Worm (Caenorhabditis elegans) whole organism, early embryonic: ENCODE data around the gene D1086.2.

Source experiments
- B0310.2 ChIP-seq: sonication (generic microtip); optimal IDR thresholded peaks from 2 replicates; lab custom pipeline; 2016; ENCODE audit warnings: mild to moderate bottlenecking, missing genetic modification characterization, missing compliant biosample characterization
- F13C5.2 ChIP-seq: sonication (generic microtip); optimal IDR thresholded peaks from 2 replicates; lab custom pipeline; 2017; ENCODE audit warnings: mild to moderate bottlenecking, missing genetic modification characterization, inconsistent platforms, missing compliant biosample characterization
- aly-1 ChIP-seq: sonication (generic microtip); optimal IDR thresholded peaks from 2 replicates; lab custom pipeline; 2016; ENCODE audit warnings: missing genetic modification characterization, missing compliant biosample characterization
- ama-1 ChIP-seq: fragments of 150-350 bp; optimal IDR thresholded peaks from 2 replicates; lab custom pipeline; 2014
- ceh-13 ChIP-seq: fragments of 200-800 bp; sonication (Bioruptor generic); optimal IDR thresholded peaks from 2 replicates; lab custom pipeline; 2018; ENCODE audit warnings: mild to moderate bottlenecking, missing genetic modification characterization, missing compliant biosample characterization
- ceh-36 ChIP-seq: sonication (generic microtip); optimal IDR thresholded peaks from 2 replicates; lab custom pipeline; 2016; ENCODE audit warnings: missing genetic modification characterization, inconsistent platforms, missing compliant biosample characterization
- ets-7 ChIP-seq: sonication (generic microtip); optimal IDR thresholded peaks from 2 replicates; lab custom pipeline; 2016; ENCODE audit warnings: missing genotype, missing genetic modification characterization, missing compliant biosample characterization
- flt-1 ChIP-seq: fragments of 200-800 bp; sonication (Bioruptor generic); IDR thresholded peaks from 2 replicates; pipeline ENCODE4 v1.3.6; 2022; ENCODE audit warnings: missing genetic modification characterization, missing compliant biosample characterization
- hmbx-1 ChIP-seq: sonication (generic microtip); optimal IDR thresholded peaks from 2 replicates; lab custom pipeline; 2016; ENCODE audit warnings: mild to moderate bottlenecking, missing genetic modification characterization, missing compliant biosample characterization
- hmg-4 ChIP-seq: fragments of 200-800 bp; sonication (Bioruptor generic); optimal IDR thresholded peaks from 2 replicates; lab custom pipeline; 2018; ENCODE audit warnings: mild to moderate bottlenecking, missing genetic modification characterization, missing compliant biosample characterization
- hnd-1 ChIP-seq: sonication (generic microtip); optimal IDR thresholded peaks from 2 replicates; lab custom pipeline; 2016; ENCODE audit warnings: missing genetic modification characterization, missing compliant biosample characterization
- pes-1 ChIP-seq: fragments of 200-800 bp; sonication (Bioruptor generic); IDR thresholded peaks from 2 replicates; pipeline ENCODE4 v1.3.6; 2022; ENCODE audit warnings: missing genetic modification reagents, missing genetic modification characterization, missing compliant biosample characterization
- scrt-1 ChIP-seq: fragments of 200-800 bp; sonication (Bioruptor generic); IDR thresholded peaks from 2 replicates; pipeline ENCODE4 v1.3.6; 2022; ENCODE audit warnings: missing genetic modification characterization, missing compliant biosample characterization
- sea-1 ChIP-seq: fragments of 200-800 bp; sonication (Bioruptor generic); conservative IDR thresholded peaks from 2 replicates; pipeline ENCODE4 v1.3.6; 2022; ENCODE audit warnings: missing genetic modification characterization, missing compliant biosample characterization
- tbx-11 ChIP-seq: fragments of 200-800 bp; sonication (Bioruptor generic); IDR thresholded peaks from 2 replicates; pipeline ENCODE4 v1.3.6; 2022; ENCODE audit warnings: missing genetic modification characterization, missing compliant biosample characterization
- tbx-37 ChIP-seq: fragments of 200-800 bp; sonication (Bioruptor generic); conservative IDR thresholded peaks from 2 replicates; pipeline ENCODE4 v1.3.6; 2022; ENCODE audit warnings: missing genetic modification reagents, missing genetic modification characterization, missing compliant biosample characterization
- tra-4 ChIP-seq: sonication (generic microtip); optimal IDR thresholded peaks from 2 replicates; lab custom pipeline; 2017; ENCODE audit warnings: missing genetic modification characterization, missing compliant biosample characterization

Gene D1086.2

DNA sequence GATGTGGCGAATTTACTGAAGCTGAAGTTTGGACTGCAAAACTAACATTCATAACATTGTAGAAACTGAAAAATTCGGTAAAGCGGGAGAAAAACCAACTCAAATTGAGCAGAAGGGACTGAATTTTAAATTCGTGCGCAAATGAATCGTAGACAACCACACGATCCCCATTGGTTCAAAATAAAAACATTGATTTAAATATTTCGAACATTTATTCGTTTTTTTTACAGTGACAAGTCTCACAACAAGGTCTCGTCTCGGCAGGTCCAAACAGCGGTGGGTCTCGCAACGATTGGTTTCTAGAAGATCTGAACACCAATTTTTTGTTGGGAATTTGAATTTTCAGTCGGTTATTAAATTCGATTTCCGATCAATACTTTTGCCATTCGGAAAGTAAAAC lies 12.9 kb downstream of the D1086.2 start, which contains the start of gene D1086.18:
D1086.18 (plus strand) TSS at position 301 of the 400 bp plus-strand sequence.
- TF ChIP-seq tbx-11 (GFP tag; lab: Robert Waterston, UW): no peak
- no peak for TF ChIP-seq ets-7 (tag; lab: Kevin White, UChicago)
- TF ChIP-seq sea-1 (GFP tag; lab: Robert Waterston, UW): no peak
- TF ChIP-seq ceh-36 (tag; lab: Kevin White, UChicago): no peak
- no peak for TF ChIP-seq hmbx-1 (tag; lab: Kevin White, UChicago)
- TF ChIP-seq hnd-1: no peak
- TF ChIP-seq tra-4 (tag; lab: Kevin White, UChicago): no peak
- no peak for TF ChIP-seq ceh-13 (GFP tag; lab: Kevin White, UChicago)
- TF ChIP-seq pes-1: no peak
- TF ChIP-seq ama-1: no peak
- no peak for TF ChIP-seq B0310.2 (tag; lab: Kevin White, UChicago)
- no peak for TF ChIP-seq F13C5.2 (tag; lab: Kevin White, UChicago)
- no peak for TF ChIP-seq scrt-1 (GFP tag; lab: Robert Waterston, UW)
- TF ChIP-seq aly-1 (tag; lab: Kevin White, UChicago): no peak
- TF ChIP-seq hmg-4 (GFP tag; lab: Kevin White, UChicago): no peak

DNA sequence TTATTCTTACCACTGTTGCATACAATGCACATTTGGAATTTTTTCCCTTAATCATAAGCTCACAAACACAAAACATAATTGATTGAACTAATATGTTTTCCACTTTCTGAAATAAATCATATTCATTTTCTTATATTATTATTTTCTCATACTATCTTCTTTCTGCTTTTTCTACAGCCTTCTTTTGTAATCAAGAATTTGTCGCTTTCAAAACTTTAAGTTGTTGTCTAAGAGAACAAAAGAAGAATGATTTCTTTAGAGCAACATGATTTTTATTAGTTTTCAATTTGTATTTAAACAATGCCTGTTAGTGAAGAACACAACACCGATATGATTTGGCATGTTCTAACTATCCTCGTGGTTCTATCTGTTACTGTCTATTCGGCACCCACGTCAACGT lies 14.5 kb downstream of the D1086.2 start, which contains the start of gene D1086.7:
D1086.7 (plus strand) TSS at position 301 of the 400 bp plus-strand sequence.
- TF ChIP-seq ceh-36 (tag; lab: Kevin White, UChicago): no peak
- TF ChIP-seq aly-1 (tag; lab: Kevin White, UChicago): no peak

DNA sequence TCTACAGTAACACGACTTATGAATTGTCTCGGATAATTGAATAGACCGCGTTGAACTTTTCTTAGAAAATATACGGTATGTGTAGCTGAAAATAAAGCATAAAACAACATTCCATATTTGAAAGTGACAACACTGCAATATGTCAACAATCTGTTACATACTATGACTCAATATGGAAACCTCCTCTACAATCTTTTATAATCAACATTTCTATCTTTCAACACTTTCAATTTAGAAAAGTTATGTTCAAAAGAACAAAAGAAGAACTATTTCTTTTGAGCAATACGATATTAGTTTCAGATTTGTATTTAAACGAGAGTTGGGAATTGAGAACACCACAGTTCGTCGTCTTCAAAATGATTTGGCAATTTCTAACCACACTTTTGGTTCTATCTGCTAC lies 16.0 kb downstream of the D1086.2 start, which contains the start of gene D1086.10:
D1086.10 (plus strand) TSS at position 301 of the 400 bp plus-strand sequence.
- TF ChIP-seq F13C5.2 (tag; lab: Kevin White, UChicago) (no peak), ama-1 (no peak), B0310.2 (tag; lab: Kevin White, UChicago) (no peak), pes-1 (no peak), ceh-13 (GFP tag; lab: Kevin White, UChicago) (no peak), aly-1 (tag; lab: Kevin White, UChicago) (no peak), tbx-37 (GFP tag; lab: Robert Waterston, UW) (no peak), sea-1 (GFP tag; lab: Robert Waterston, UW) (no peak), hnd-1 (no peak), hmbx-1 (tag; lab: Kevin White, UChicago) (no peak), scrt-1 (GFP tag; lab: Robert Waterston, UW) (no peak), tbx-11 (GFP tag; lab: Robert Waterston, UW) (no peak), ceh-36 (tag; lab: Kevin White, UChicago) (no peak), hmg-4 (GFP tag; lab: Kevin White, UChicago) (no peak), ets-7 (tag; lab: Kevin White, UChicago) (no peak), tra-4 (tag; lab: Kevin White, UChicago) (no peak), flt-1 (GFP tag; lab: Robert Waterston, UW) (no peak)

DNA sequence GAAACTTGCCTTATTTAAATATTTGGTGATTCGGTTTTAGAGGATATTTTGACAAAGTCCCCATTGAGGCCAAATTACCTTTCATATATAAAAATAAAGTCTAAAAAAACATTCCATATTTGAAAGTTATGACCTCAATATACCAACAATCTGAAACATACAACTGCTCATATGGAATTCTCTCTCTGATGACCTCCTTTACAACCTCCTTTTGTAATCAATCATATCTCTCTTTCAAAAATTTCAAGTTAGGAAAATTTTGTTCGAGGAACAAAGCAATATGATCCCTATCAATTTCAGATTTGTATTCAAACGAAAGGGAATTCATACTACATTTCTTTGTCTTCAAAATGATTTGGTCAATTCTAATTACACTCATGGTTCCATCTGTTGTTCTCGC lies 19.0 kb downstream of the D1086.2 start, which contains the start of gene D1086.6:
D1086.6 (plus strand) TSS at position 301 of the 400 bp plus-strand sequence.
- TF ChIP-seq flt-1 (GFP tag; lab: Robert Waterston, UW) (no peak), ceh-36 (tag; lab: Kevin White, UChicago) (no peak), ceh-13 (GFP tag; lab: Kevin White, UChicago) (no peak), tra-4 (tag; lab: Kevin White, UChicago) (no peak), pes-1 (no peak), aly-1 (tag; lab: Kevin White, UChicago) (no peak), ama-1 (no peak), scrt-1 (GFP tag; lab: Robert Waterston, UW) (no peak), hnd-1 (no peak), tbx-11 (GFP tag; lab: Robert Waterston, UW) (no peak), F13C5.2 (tag; lab: Kevin White, UChicago) (no peak), hmg-4 (GFP tag; lab: Kevin White, UChicago) (no peak), hmbx-1 (tag; lab: Kevin White, UChicago) (no peak), B0310.2 (tag; lab: Kevin White, UChicago) (no peak), tbx-37 (GFP tag; lab: Robert Waterston, UW) (no peak), ets-7 (tag; lab: Kevin White, UChicago) (no peak), sea-1 (GFP tag; lab: Robert Waterston, UW) (no peak)

DNA sequence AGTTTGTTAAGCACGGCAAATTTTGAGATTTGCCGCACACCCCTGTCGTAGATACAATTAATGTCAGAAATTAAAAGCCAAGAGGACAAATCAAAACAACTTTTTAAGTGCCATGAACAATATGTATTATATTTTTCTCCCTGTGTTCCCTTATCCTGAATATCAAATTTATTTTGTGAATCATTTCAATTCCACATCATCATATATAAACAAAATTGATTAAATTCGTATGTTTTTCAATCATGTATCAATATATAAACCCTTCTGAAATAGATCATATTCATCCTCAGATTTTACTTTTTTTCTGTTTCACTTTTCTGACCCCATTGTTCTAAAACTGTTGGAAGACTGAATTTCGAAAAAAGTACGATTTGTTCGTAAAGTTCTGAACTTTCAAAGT lies 24.3 kb downstream of the D1086.2 start, which contains the start of gene D1086.11:
D1086.11 (plus strand) TSS at position 301 of the 400 bp plus-strand sequence.
- TF ChIP-seq ama-1 (no peak), tbx-37 (GFP tag; lab: Robert Waterston, UW) (no peak), B0310.2 (tag; lab: Kevin White, UChicago) (no peak), hmbx-1 (tag; lab: Kevin White, UChicago) (no peak), ceh-36 (tag; lab: Kevin White, UChicago) (no peak), hnd-1 (no peak), aly-1 (tag; lab: Kevin White, UChicago) (no peak)

DNA sequence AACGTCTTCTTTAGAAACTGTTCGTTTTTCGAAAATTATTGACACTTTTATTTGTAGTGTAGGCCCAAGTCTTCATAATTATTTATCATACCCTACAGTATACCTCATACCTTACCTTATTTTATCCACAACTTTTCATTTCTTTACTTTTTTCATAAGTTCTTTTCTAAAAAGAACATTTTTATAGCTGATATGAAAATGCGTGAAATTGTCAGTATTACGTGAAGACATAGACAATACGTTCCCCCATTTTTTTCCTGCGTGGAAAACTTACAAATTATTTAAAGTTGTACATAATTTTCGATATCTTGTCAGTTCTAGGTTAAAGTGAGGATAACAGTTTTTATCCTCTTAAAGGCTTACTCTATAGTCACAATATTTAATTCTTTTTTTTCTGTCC lies 28.6 kb downstream of the D1086.2 start:
- TF ChIP-seq ceh-13 (GFP tag; lab: Kevin White, UChicago) (no peak), tbx-11 (GFP tag; lab: Robert Waterston, UW) (no peak), flt-1 (GFP tag; lab: Robert Waterston, UW) (no peak), sea-1 (GFP tag; lab: Robert Waterston, UW) (no peak), scrt-1 (GFP tag; lab: Robert Waterston, UW) (no peak), B0310.2 (tag; lab: Kevin White, UChicago) (no peak), ama-1 (no peak), ets-7 (tag; lab: Kevin White, UChicago) (no peak), tbx-37 (GFP tag; lab: Robert Waterston, UW) (no peak), tra-4 (tag; lab: Kevin White, UChicago) (no peak), hnd-1 (no peak), hmbx-1 (tag; lab: Kevin White, UChicago) (no peak), pes-1 (no peak)

DNA sequence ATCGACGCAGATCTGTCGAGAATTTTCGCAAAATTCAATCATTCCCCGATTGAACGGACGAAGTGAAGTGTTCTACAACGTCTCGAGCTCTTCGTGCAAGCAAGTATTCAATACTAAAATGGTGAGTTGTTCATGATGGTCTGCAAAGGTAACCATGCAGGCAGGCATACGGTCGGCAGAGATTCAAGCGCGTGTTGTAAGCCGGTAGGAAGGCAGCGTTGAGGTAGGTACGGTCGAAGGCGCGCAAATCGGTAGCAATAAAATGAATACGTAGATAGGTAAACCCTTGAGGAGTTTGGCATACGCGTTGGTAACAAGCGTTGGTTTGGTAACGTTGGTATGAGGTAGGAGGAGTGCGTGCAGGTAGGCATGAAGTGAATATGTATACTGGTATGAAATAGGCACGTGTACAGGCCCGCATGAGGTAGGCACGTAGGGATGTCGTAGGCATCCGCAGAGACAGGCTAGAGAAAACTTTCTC lies 30.6 kb downstream of the D1086.2 start, which contains the start of gene D1086.17:
D1086.17 (plus strand) TSS at position 51 of the 481 bp plus-strand sequence.
- TF ChIP-seq ama-1: no peak
- no peak for TF ChIP-seq sea-1 (GFP tag; lab: Robert Waterston, UW)
- TF ChIP-seq aly-1 (tag; lab: Kevin White, UChicago): no peak
- TF ChIP-seq B0310.2 (tag; lab: Kevin White, UChicago): no peak
- no peak for TF ChIP-seq F13C5.2 (tag; lab: Kevin White, UChicago)
- no peak for TF ChIP-seq tbx-11 (GFP tag; lab: Robert Waterston, UW)
- no peak for TF ChIP-seq flt-1 (GFP tag; lab: Robert Waterston, UW)
- TF ChIP-seq tra-4 (tag; lab: Kevin White, UChicago): no peak
- TF ChIP-seq hnd-1: no peak
